Worm (Caenorhabditis elegans): ENCODE measurements around the gene clec-195.

ce11 chrIV:17084317-17084716, 38.7 kb upstream of the clec-195 start:
- TF ChIP-seq F49E8.2 (tag; optimal IDR thresholded peaks at IDR 0.05; ENCODE audit: borderline replicate concordance) (no peak), rbr-2 (tag; optimal IDR thresholded peaks at IDR 0.05) (no peak), arid-1 (GFP tag; conservative IDR thresholded peaks at IDR 0.05) (no peak)

Measured in whole organism, L4 larva.